Worm (Caenorhabditis elegans): ENCODE data around the gene H12D21.6.

The H12D21.6 gene

ce11 chrV:14851206-14851605, 46.4 kb downstream of the H12D21.6 start:
- peak in 1 of 2 experiments; percentile 40 for TF ChIP-seq lin-35 (GFP tag; optimal IDR thresholded peaks at IDR 0.05)
- peak; percentile 9 for TF ChIP-seq xbp-1 (tag; optimal IDR thresholded peaks at IDR 0.05)
- TF ChIP-seq fkh-8 (tag; optimal IDR thresholded peaks at IDR 0.05): peak; percentile 37
- no peak for TF ChIP-seq ceh-90 (tag; optimal IDR thresholded peaks at IDR 0.05)
- peak; percentile 84 for TF ChIP-seq lin-14 (GFP tag; optimal IDR thresholded peaks at IDR 0.05)
- peak in 1 of 2 experiments; percentile 12 for TF ChIP-seq lsy-2 (tag; optimal IDR thresholded peaks at IDR 0.05)
- TF ChIP-seq isw-1 (GFP tag; IDR thresholded peaks at IDR 0.05): peak; percentile 19; the same call in 1 of the 2 replicates
- peak; percentile 45 for TF ChIP-seq nhr-47 (tag; optimal IDR thresholded peaks at IDR 0.05)
- TF ChIP-seq rnt-1 (tag; optimal IDR thresholded peaks at IDR 0.05): peak; percentile 10
- no peak for TF ChIP-seq egl-13 (tag; optimal IDR thresholded peaks at IDR 0.05)
- peak; percentile 44 for TF ChIP-seq zag-1 (tag; optimal IDR thresholded peaks at IDR 0.05)
- TF ChIP-seq unc-86 (tag; optimal IDR thresholded peaks at IDR 0.05): peak; percentile 2
- peak in 1 of 2 experiments; percentile 29 for TF ChIP-seq efl-1 (optimal IDR thresholded peaks at IDR 0.05)
- TF ChIP-seq efl-1 (GFP tag; optimal IDR thresholded peaks at IDR 0.05 in 1 of 2): no peak
- TF ChIP-seq ztf-11 (tag; optimal IDR thresholded peaks at IDR 0.05): no peak
- TF ChIP-seq lin-13 (GFP tag; optimal IDR thresholded peaks at IDR 0.05): no peak
- TF ChIP-seq ceh-82 (tag; optimal IDR thresholded peaks at IDR 0.05): peak in 2 of 3 experiments; percentile 12 to 45
- TF ChIP-seq Y116A8C.19 (tag; optimal IDR thresholded peaks at IDR 0.05; ENCODE audit: borderline replicate concordance): no peak
- peak; percentile 1 for TF ChIP-seq swsn-7 (tag; optimal IDR thresholded peaks at IDR 0.05)
- TF ChIP-seq fkh-10 (GFP tag; optimal IDR thresholded peaks at IDR 0.05): no peak
- TF ChIP-seq tbx-2 (tag; optimal IDR thresholded peaks at IDR 0.05): peak; percentile 53
- no peak for TF ChIP-seq mab-9 (GFP tag; IDR thresholded peaks at IDR 0.05)
- TF ChIP-seq ces-1 (GFP tag; optimal IDR thresholded peaks at IDR 0.05): no peak
- peak; percentile 45 for TF ChIP-seq nhr-71 (tag; optimal IDR thresholded peaks at IDR 0.05)
- no peak for TF ChIP-seq mef-2 (tag; optimal IDR thresholded peaks at IDR 0.05)

ce11 chrV:14850530-14850929, 47.1 kb downstream of the H12D21.6 start:
- TF ChIP-seq efl-3 (GFP tag; optimal IDR thresholded peaks at IDR 0.05) (no peak), nhr-237 (tag; optimal IDR thresholded peaks at IDR 0.05) (no peak), sptf-1 (tag; optimal IDR thresholded peaks at IDR 0.05) (no peak), sup-37 (GFP tag; optimal IDR thresholded peaks at IDR 0.05) (peak; percentile 5), rnt-1 (tag; optimal IDR thresholded peaks at IDR 0.05) (peak; percentile 58), elt-2 (tag; optimal IDR thresholded peaks at IDR 0.05) (peak; percentile 87), nhr-20 (tag; optimal IDR thresholded peaks at IDR 0.05) (peak; percentile 8), nhr-85 (tag) (no peak), fkh-8 (tag; optimal IDR thresholded peaks at IDR 0.05) (no peak), ama-1 (optimal IDR thresholded peaks at IDR 0.05) (peak; percentile 51), mef-2 (tag; optimal IDR thresholded peaks at IDR 0.05) (no peak), lin-15B (tag; optimal IDR thresholded peaks at IDR 0.05) (no peak), skn-1 (tag; optimal IDR thresholded peaks at IDR 0.05) (peak; percentile 49), unc-30 (tag; optimal IDR thresholded peaks at IDR 0.05) (no peak), xbp-1 (tag; optimal IDR thresholded peaks at IDR 0.05) (no peak), dpl-1 (GFP tag; optimal IDR thresholded peaks at IDR 0.05) (peak in 1 of 3 experiments; percentile 18), hlh-17 (GFP tag; optimal IDR thresholded peaks at IDR 0.05; ENCODE audit: borderline replicate concordance) (no peak), nhr-19 (GFP tag; conservative IDR thresholded peaks at IDR 0.05) (peak; percentile 50), ces-1 (GFP tag; optimal IDR thresholded peaks at IDR 0.05) (no peak), nhr-28 (tag; optimal IDR thresholded peaks at IDR 0.05) (no peak), mdl-1 (tag; optimal IDR thresholded peaks at IDR 0.05) (peak in 1 of 2 experiments; percentile 73), sox-4 (tag; optimal IDR thresholded peaks at IDR 0.05) (no peak), hpl-2 (GFP tag; optimal IDR thresholded peaks at IDR 0.05) (no peak), mep-1 (tag; optimal IDR thresholded peaks at IDR 0.05) (no peak), efl-1 (optimal IDR thresholded peaks at IDR 0.05) (no peak), efl-1 (GFP tag; optimal IDR thresholded peaks at IDR 0.05 in 1 of 2) (peak in 1 of 2 experiments; percentile 85), nhr-11 (tag; optimal IDR thresholded peaks at IDR 0.05) (no peak), ceh-63 (GFP tag; optimal IDR thresholded peaks at IDR 0.05) (no peak), pag-3 (tag; optimal IDR thresholded peaks at IDR 0.05; ENCODE audit: borderline replicate concordance, insufficient read depth) (no peak), lsy-2 (tag; optimal IDR thresholded peaks at IDR 0.05) (peak in 1 of 2 experiments; percentile 47), lin-13 (GFP tag; optimal IDR thresholded peaks at IDR 0.05) (peak; percentile 26), fos-1 (tag; optimal IDR thresholded peaks at IDR 0.05) (no peak), C04F5.9 (tag; optimal IDR thresholded peaks at IDR 0.05) (no peak), C16A3.4 (tag; optimal IDR thresholded peaks at IDR 0.05) (peak; percentile 3), vab-15 (tag; optimal IDR thresholded peaks at IDR 0.05) (no peak), jun-1 (tag; optimal IDR thresholded peaks at IDR 0.05) (peak; percentile 22)

All from whole organism, L1 larva.